Worm (Caenorhabditis elegans) whole organism, L3 larva: ENCODE results near the gene spin-1.

Experiments
- ZK546.5 ChIP-seq: sonication (generic microtip); optimal IDR thresholded peaks from 2 replicates; lab custom pipeline; 2017; ENCODE audit warnings: missing biosample characterization, missing genetic modification characterization
- aly-2 ChIP-seq: fragments of 150-350 bp; optimal IDR thresholded peaks from 2 replicates; lab custom pipeline; 2014; ENCODE audit warnings: missing biosample characterization, missing genetic modification characterization
- ceh-82 ChIP-seq: fragments of 150-350 bp; optimal IDR thresholded peaks from 2 replicates; lab custom pipeline; 2014; ENCODE audit warnings: missing biosample characterization, missing genetic modification characterization
- ceh-9 ChIP-seq: sonication (generic microtip); optimal IDR thresholded peaks from 2 replicates; lab custom pipeline; 2018; ENCODE audit warnings: missing biosample characterization, missing genetic modification characterization
- egl-5 ChIP-seq: fragments of 150-350 bp; optimal IDR thresholded peaks from 2 replicates; lab custom pipeline; 2017; ENCODE audit warnings: missing biosample characterization, missing genetic modification reagents, missing genetic modification characterization, inconsistent platforms
- elt-2 ChIP-seq: sonication (generic microtip); optimal IDR thresholded peaks from 2 replicates; lab custom pipeline; 2016; ENCODE audit warnings: missing genetic modification reagents, mild to moderate bottlenecking, missing genetic modification characterization, missing compliant biosample characterization
- fkh-10 ChIP-seq: sonication (generic microtip); optimal IDR thresholded peaks from 2 replicates; lab custom pipeline; 2017; ENCODE audit warnings: missing biosample characterization, missing genetic modification reagents, missing genetic modification characterization
- fos-1 ChIP-seq: fragments of 150-350 bp; optimal IDR thresholded peaks from 2 replicates; lab custom pipeline; 2014; ENCODE audit warnings: missing biosample characterization, missing genetic modification characterization
- lin-15B ChIP-seq: fragments of 150-350 bp; optimal IDR thresholded peaks from 2 replicates; lab custom pipeline; 2014; ENCODE audit warnings: missing biosample characterization, missing genetic modification characterization
- lsy-12 ChIP-seq: sonication (generic microtip); optimal IDR thresholded peaks from 2 replicates; lab custom pipeline; 2016; ENCODE audit warnings: mild to moderate bottlenecking, missing genetic modification characterization, missing compliant biosample characterization
- mdl-1 ChIP-seq: fragments of 150-350 bp; optimal IDR thresholded peaks from 2 replicates; lab custom pipeline; 2014; ENCODE audit warnings: missing biosample characterization, missing genetic modification characterization
- mml-1 ChIP-seq: fragments of 150-350 bp; sonication (generic microtip); optimal IDR thresholded peaks from 3 replicates; lab custom pipeline; 2014; ENCODE audit warnings: missing biosample characterization, missing genetic modification characterization
- nhr-11 ChIP-seq: fragments of 150-350 bp; optimal IDR thresholded peaks from 2 replicates; lab custom pipeline; 2014; ENCODE audit warnings: missing biosample characterization, missing genetic modification characterization
- nhr-25 ChIP-seq: sonication (generic microtip); optimal IDR thresholded peaks from 2 replicates; lab custom pipeline; 2017; ENCODE audit warnings: missing biosample characterization, missing genetic modification characterization
- nhr-67 ChIP-seq: fragments of 150-350 bp; optimal IDR thresholded peaks from 2 replicates; lab custom pipeline; 2014; ENCODE audit warnings: missing biosample characterization, missing genetic modification characterization
- unc-39 ChIP-seq: sonication (generic microtip); optimal IDR thresholded peaks from 4 replicates; lab custom pipeline; 2017; ENCODE audit warnings: missing biosample characterization, missing genetic modification characterization
- unc-62 ChIP-seq: fragments of 150-350 bp; sonication (generic microtip); optimal IDR thresholded peaks from 4 replicates; lab custom pipeline; 2014; ENCODE audit warnings: missing biosample characterization, missing genetic modification reagents, missing genetic modification characterization
- ztf-11 ChIP-seq: fragments of 150-350 bp; optimal IDR thresholded peaks from 2 replicates; lab custom pipeline; 2014; ENCODE audit warnings: missing biosample characterization, missing genetic modification characterization

Gene spin-1

ce11 chrV:12162220-12162619 is 47.4 kb downstream of the spin-1 start, which contains the start of gene C27A7.5:
Gene C27A7.5 (minus strand): TSS chrV:12162320.
- TF ChIP-seq elt-2 (tag; lab: Kevin White, UChicago) (no peak), ceh-9 (tag; lab: Kevin White, UChicago) (no peak), lsy-12 (tag; lab: Kevin White, UChicago) (no peak), mdl-1 (tag; lab: Kevin White, UChicago) (no peak), nhr-25 (tag; lab: Kevin White, UChicago) (no peak)

ce11 chrV:12162906-12163305 is 48.1 kb downstream of the spin-1 start, which contains the start of gene srj-4:
Gene srj-4 (plus strand): TSS chrV:12163206.
- no peak for TF ChIP-seq unc-62 (GFP tag; lab: Kevin White, UChicago)
- TF ChIP-seq fos-1 = no peak
- no peak for TF ChIP-seq mml-1 (tag; lab: Kevin White, UChicago)
- no peak for TF ChIP-seq ztf-11 (tag; lab: Kevin White, UChicago)
- no peak for TF ChIP-seq aly-2 (tag; lab: Kevin White, UChicago)
- no peak for TF ChIP-seq ZK546.5 (tag; lab: Kevin White, UChicago)
- no peak for TF ChIP-seq nhr-11 (tag; lab: Kevin White, UChicago)
- TF ChIP-seq, all 47 proteins: peak for 0

- TF ChIP-seq aly-2 (tag; lab: Kevin White, UChicago) (no peak), lin-15B (tag; lab: Kevin White, UChicago) (no peak), egl-5 (tag; lab: Kevin White, UChicago) (no peak), ceh-9 (tag; lab: Kevin White, UChicago) (no peak), ceh-82 (tag; lab: Kevin White, UChicago) (no peak), mml-1 (tag; lab: Kevin White, UChicago) (no peak), unc-39 (tag; lab: Kevin White, UChicago) (no peak), nhr-67 (tag; lab: Kevin White, UChicago) (no peak), fkh-10 (GFP tag; lab: Kevin White, UChicago) (no peak)
These were observed 52.2 kb downstream of the spin-1 start for ce11 chrV:12167031-12167430.
